Worm (Caenorhabditis elegans) whole organism, L4 larva: ENCODE data around the gene ssp-33.

Source experiments
- F10B5.3 ChIP-seq: sonication (generic microtip); optimal IDR thresholded peaks from 2 replicates; lab custom pipeline; 2016; ENCODE audit warnings: mild to moderate bottlenecking, missing genetic modification characterization, missing compliant biosample characterization
- F37D6.2 ChIP-seq: sonication (generic microtip); optimal IDR thresholded peaks from 2 replicates; lab custom pipeline; 2016; ENCODE audit warnings: mild to moderate bottlenecking, missing genetic modification characterization, missing compliant biosample characterization
- F44E2.7 ChIP-seq: fragments of 200-800 bp; sonication (Bioruptor generic); IDR thresholded peaks from 2 replicates; pipeline ENCODE4 v2.1.2; 2022; ENCODE audit warnings: missing genetic modification characterization, missing compliant biosample characterization
- Y48G9A.11 ChIP-seq: fragments of 200-800 bp; sonication (Bioruptor generic); IDR thresholded peaks from 2 replicates; pipeline ENCODE4 v1.3.6; 2022; ENCODE audit warnings: missing genetic modification reagents, missing genetic modification characterization, missing compliant biosample characterization
- Y75B8A.6 ChIP-seq: fragments of 200-800 bp; sonication (Bioruptor generic); IDR thresholded peaks from 2 replicates; pipeline ENCODE4 v1.3.6; 2022; ENCODE audit warnings: missing genetic modification reagents, missing genetic modification characterization, missing compliant biosample characterization
- aha-1 ChIP-seq: fragments of 150-350 bp; peaks from one replicate; lab custom pipeline; 2014; ENCODE audit warnings: missing biosample characterization, missing genetic modification characterization
- attf-4 ChIP-seq: sonication (generic microtip); optimal IDR thresholded peaks from 3 replicates; lab custom pipeline; 2017; ENCODE audit warnings: missing biosample characterization, missing genetic modification characterization
- ceh-32 ChIP-seq: sonication (generic microtip); optimal IDR thresholded peaks from 2 replicates; lab custom pipeline; 2016; ENCODE audit warnings: mild to moderate bottlenecking, missing genetic modification characterization, missing compliant biosample characterization; ENCODE audit not compliant: poor library complexity
- ceh-62 ChIP-seq: sonication (generic microtip); optimal IDR thresholded peaks from 2 replicates; lab custom pipeline; 2017; ENCODE audit warnings: missing biosample characterization, missing genetic modification characterization
- duxl-1 ChIP-seq: sonication (generic microtip); optimal IDR thresholded peaks from 2 replicates; lab custom pipeline; 2016; ENCODE audit warnings: mild to moderate bottlenecking, missing genetic modification characterization, moderate library complexity, missing compliant biosample characterization; ENCODE audit not compliant: poor library complexity
- gei-8 ChIP-seq: fragments of 200-800 bp; sonication (Bioruptor generic); optimal IDR thresholded peaks from 2 replicates; lab custom pipeline; 2018; ENCODE audit warnings: mild to moderate bottlenecking, missing genetic modification characterization, missing compliant biosample characterization
- hif-1 ChIP-seq, 2 experiments: sonication (generic microtip); optimal IDR thresholded peaks; 2 replicates each; lab custom pipeline; 2016 to 2017; ENCODE audit warnings: missing compliant biosample characterization in 2 of 2, missing genetic modification characterization in 2 of 2, missing genetic modification reagents in 2 of 2, missing genotype in 2 of 2, mild to moderate bottlenecking in 1 of 2
- hlh-11 ChIP-seq: fragments of 200-800 bp; sonication (Bioruptor generic); optimal IDR thresholded peaks from 2 replicates; lab custom pipeline; 2018; ENCODE audit warnings: mild to moderate bottlenecking, missing genetic modification characterization, missing compliant biosample characterization
- hlh-30 ChIP-seq: sonication (generic microtip); optimal IDR thresholded peaks from 2 replicates; lab custom pipeline; 2017; ENCODE audit warnings: antibody characterized with exemption, mild to moderate bottlenecking, missing genetic modification characterization, missing compliant biosample characterization; ENCODE audit not compliant: insufficient read depth
- jun-1 ChIP-seq: fragments of 150-350 bp; optimal IDR thresholded peaks from 2 replicates; lab custom pipeline; 2014; ENCODE audit warnings: missing biosample characterization, missing genetic modification reagents, missing genetic modification characterization
- lin-1 ChIP-seq: fragments of 200-800 bp; sonication (Bioruptor generic); IDR thresholded peaks from 2 replicates; pipeline ENCODE4 v1.3.6; 2022; ENCODE audit warnings: missing genetic modification reagents, missing genetic modification characterization, missing compliant biosample characterization
- lin-13 ChIP-seq: fragments of 150-350 bp; optimal IDR thresholded peaks from 2 replicates; lab custom pipeline; 2014; ENCODE audit warnings: missing biosample characterization, missing genetic modification reagents, missing genetic modification characterization
- lin-15B ChIP-seq: fragments of 150-350 bp; sonication (generic microtip); optimal IDR thresholded peaks from 3 replicates; lab custom pipeline; 2014; ENCODE audit warnings: missing biosample characterization, missing genetic modification characterization
- lin-29 ChIP-seq: fragments of 200-800 bp; sonication (Bioruptor generic); IDR thresholded peaks from 2 replicates; pipeline ENCODE4 v1.3.6; 2022; ENCODE audit warnings: missing genetic modification reagents, missing genetic modification characterization, missing compliant biosample characterization
- lin-38 ChIP-seq: fragments of 200-800 bp; sonication (Bioruptor generic); IDR thresholded peaks from 2 replicates; pipeline ENCODE4 v1.3.6; 2022; ENCODE audit warnings: missing genetic modification reagents, missing genetic modification characterization, missing compliant biosample characterization
- mxl-3 ChIP-seq: fragments of 200-800 bp; sonication (Bioruptor generic); optimal IDR thresholded peaks from 2 replicates; lab custom pipeline; 2018; ENCODE audit warnings: mild to moderate bottlenecking, missing genetic modification characterization, missing compliant biosample characterization
- nhr-102 ChIP-seq: sonication (generic microtip); optimal IDR thresholded peaks from 2 replicates; lab custom pipeline; 2016; ENCODE audit warnings: mild to moderate bottlenecking, missing genetic modification characterization, moderate library complexity, missing compliant biosample characterization
- nhr-48 ChIP-seq: sonication (generic microtip); optimal IDR thresholded peaks from 2 replicates; lab custom pipeline; 2016; ENCODE audit warnings: mild to moderate bottlenecking, missing genetic modification characterization, missing compliant biosample characterization
- nhr-6 ChIP-seq: fragments of 150-350 bp; optimal IDR thresholded peaks from 2 replicates; lab custom pipeline; 2014; ENCODE audit warnings: missing biosample characterization, missing genetic modification characterization
- nhr-77 ChIP-seq: fragments of 150-350 bp; optimal IDR thresholded peaks from 2 replicates; lab custom pipeline; 2014; ENCODE audit warnings: missing biosample characterization, missing genetic modification characterization
- pha-4 ChIP-seq, 2 experiments: fragments of 150-350 bp in 1 of 2; fragments of 200-800 bp in 1 of 2; sonication (Bioruptor generic) in 1 of 2; IDR thresholded peaks in 1 of 2; optimal IDR thresholded peaks in 1 of 2; 2 replicates each; pipeline versions ENCODE4 v1.3.6 to Lab custom; 2014 to 2022; ENCODE audit warnings: missing genetic modification characterization in 2 of 2, missing genetic modification reagents in 2 of 2, missing biosample characterization in 1 of 2, missing compliant biosample characterization in 1 of 2
- rbr-2 ChIP-seq: sonication (generic microtip); optimal IDR thresholded peaks from 2 replicates; lab custom pipeline; 2016; ENCODE audit warnings: missing genotype, missing genetic modification characterization, missing compliant biosample characterization
- set-16 ChIP-seq: fragments of 200-800 bp; sonication (Bioruptor generic); IDR thresholded peaks from 2 replicates; pipeline ENCODE4 v1.3.6; 2022; ENCODE audit warnings: missing genetic modification reagents, missing genetic modification characterization, missing compliant biosample characterization
- snpc-4 ChIP-seq: fragments of 150-350 bp; optimal IDR thresholded peaks from 2 replicates; lab custom pipeline; 2014; ENCODE audit warnings: missing biosample characterization, missing genetic modification characterization
- spr-1 ChIP-seq: sonication (generic microtip); optimal IDR thresholded peaks from 2 replicates; lab custom pipeline; 2016; ENCODE audit warnings: mild to moderate bottlenecking, missing genetic modification characterization, missing compliant biosample characterization
- unc-130 ChIP-seq: sonication (generic microtip); optimal IDR thresholded peaks from 2 replicates; lab custom pipeline; 2016; ENCODE audit warnings: missing genetic modification reagents, missing genetic modification characterization, missing compliant biosample characterization
- unc-62 ChIP-seq, 3 experiments: fragments of 150-350 bp in 1 of 3; sonication (generic microtip); optimal IDR thresholded peaks in 2 of 3; peaks in 1 of 3; 1 replicate in 1 of 3; 2 replicates in 2 of 3; lab custom pipeline; 2014 to 2017; ENCODE audit warnings: missing biosample characterization in 3 of 3, missing genetic modification characterization in 3 of 3, missing genetic modification reagents in 3 of 3, missing genotype in 1 of 3
- zfp-3 ChIP-seq: fragments of 200-800 bp; sonication (Bioruptor generic); conservative IDR thresholded peaks from 2 replicates; pipeline ENCODE4 v1.3.6; 2022; ENCODE audit warnings: missing genetic modification reagents, missing genetic modification characterization, missing compliant biosample characterization
- ztf-11 ChIP-seq: fragments of 150-350 bp; optimal IDR thresholded peaks from 2 replicates; lab custom pipeline; 2014; ENCODE audit warnings: missing biosample characterization, missing genetic modification characterization

The ssp-33 gene

ce11 chrV:14696604-14697307 lies 14.4 kb upstream of the ssp-33 start, which contains the start of gene unc-112 (continued):
- TF ChIP-seq nhr-77 (tag; lab: Kevin White, UChicago) (peak; percentile 54), rbr-2 (tag; lab: Kevin White, UChicago) (peak; percentile 69), nhr-102 (tag; lab: Kevin White, UChicago) (no peak), Y48G9A.11 (GFP tag; lab: Robert Waterston, UW) (no peak), F44E2.7 (GFP tag; lab: Robert Waterston, UW) (no peak), lin-38 (GFP tag; lab: Robert Waterston, UW) (peak; percentile 64), ceh-32 (tag; lab: Kevin White, UChicago) (no peak), gei-8 (GFP tag; lab: Kevin White, UChicago) (peak; percentile 14), attf-4 (tag; lab: Kevin White, UChicago) (no peak), duxl-1 (tag; lab: Kevin White, UChicago) (peak; percentile 43), lin-13 (GFP tag; lab: Kevin White, UChicago) (peak; percentile 58), unc-130 (GFP tag; lab: Kevin White, UChicago) (no peak), nhr-48 (tag; lab: Kevin White, UChicago) (peak; percentile 25), hlh-30 (tag; lab: Kevin White, UChicago) (peak; percentile 67), hif-1 (tag; optimal IDR thresholded peaks at IDR 0.05; lab: Kevin White, UChicago) (peak in 1 of 2 experiments; percentile 68), zfp-3 (GFP tag; lab: Robert Waterston, UW) (no peak), unc-62 (GFP tag; optimal IDR thresholded peaks at IDR 0.05 in 1 of 2; lab: Kevin White, UChicago) (no peak), unc-62 (tag; optimal IDR thresholded peaks at IDR 0.05; lab: Kevin White, UChicago) (no peak), ztf-11 (tag; lab: Kevin White, UChicago) (no peak), spr-1 (tag; lab: Kevin White, UChicago) (peak; percentile 53), hlh-11 (tag; lab: Kevin White, UChicago) (peak; percentile 94), nhr-6 (tag; lab: Kevin White, UChicago) (peak; percentile 98), Y75B8A.6 (GFP tag; lab: Robert Waterston, UW) (no peak), aha-1 (tag; lab: Kevin White, UChicago) (peak; percentile 98), jun-1 (tag; lab: Kevin White, UChicago) (peak; percentile 45), lin-29 (GFP tag; lab: Robert Waterston, UW) (no peak), pha-4 (GFP tag; IDR thresholded peaks at IDR 0.05; lab: Robert Waterston, UW) (no peak), pha-4 (tag; optimal IDR thresholded peaks at IDR 0.05; lab: Kevin White, UChicago) (no peak), ceh-62 (no peak), lin-1 (GFP tag; lab: Robert Waterston, UW) (peak; percentile 54; the same call in 1 of the 2 replicates), mxl-3 (GFP tag; lab: Kevin White, UChicago) (peak; percentile 85), F10B5.3 (peak; percentile 50), lin-15B (tag; lab: Kevin White, UChicago) (no peak), snpc-4 (no peak)

- TF ChIP-seq Y75B8A.6 (GFP tag; lab: Robert Waterston, UW) (no peak), set-16 (GFP tag; lab: Robert Waterston, UW) (no peak), F37D6.2 (tag; lab: Kevin White, UChicago) (no peak), hlh-11 (tag; lab: Kevin White, UChicago) (no peak)
- TF ChIP-seq, all 104 proteins: peak for 0
Observed at ce11 chrV:14698005-14698404, 13.2 kb upstream of the ssp-33 start.

ce11 chrV:14698666-14699065 lies 12.5 kb upstream of the ssp-33 start, which contains the start of gene set-5:
TSS of gene set-5 (plus strand) at chrV:14698966.
- TF ChIP-seq ceh-32 (tag; lab: Kevin White, UChicago) = no peak
- peak; percentile 26 for TF ChIP-seq aha-1 (tag; lab: Kevin White, UChicago)
